Worm (Caenorhabditis elegans) whole organism, young adult: ENCODE measurements around the gene cyp-31A2.

ENCODE experiments used
- F22D6.2 ChIP-seq: sonication (generic microtip); optimal IDR thresholded peaks from 2 replicates; lab custom pipeline; 2016; ENCODE audit warnings: mild to moderate bottlenecking, missing genetic modification characterization, missing compliant biosample characterization
- K11D2.4 ChIP-seq: fragments of 200-800 bp; sonication (Bioruptor generic); IDR thresholded peaks from 2 replicates; pipeline ENCODE4 v1.3.6; 2022; ENCODE audit warnings: missing genetic modification reagents, missing genetic modification characterization, missing compliant biosample characterization
- Y53F4B.3 ChIP-seq: fragments of 200-800 bp; sonication (Bioruptor generic); IDR thresholded peaks from 2 replicates; pipeline ENCODE4 v1.3.6; 2022; ENCODE audit warnings: missing genetic modification reagents, missing genetic modification characterization, missing compliant biosample characterization
- bed-1 ChIP-seq: fragments of 200-800 bp; sonication (Bioruptor generic); IDR thresholded peaks from 2 replicates; pipeline ENCODE4 v1.3.6; 2022; ENCODE audit warnings: missing genetic modification reagents, missing genetic modification characterization, missing compliant biosample characterization
- bed-2 ChIP-seq: fragments of 200-800 bp; sonication (Bioruptor generic); IDR thresholded peaks from 2 replicates; pipeline ENCODE4 v1.3.6; 2022; ENCODE audit warnings: missing genetic modification reagents, missing genetic modification characterization, missing compliant biosample characterization
- ceh-79 ChIP-seq: sonication (generic microtip); optimal IDR thresholded peaks from 2 replicates; lab custom pipeline; 2017; ENCODE audit warnings: mild to moderate bottlenecking, missing genetic modification characterization, missing compliant biosample characterization
- hrde-1 ChIP-seq: sonication (generic microtip); optimal IDR thresholded peaks from 2 replicates; lab custom pipeline; 2016; ENCODE audit warnings: missing genetic modification characterization, mild to moderate bottlenecking, missing compliant biosample characterization, moderate library complexity, missing genotype, missing genetic modification reagents, borderline replicate concordance
- nhr-80 ChIP-seq: sonication (generic microtip); optimal IDR thresholded peaks from 2 replicates; lab custom pipeline; 2016; ENCODE audit warnings: missing genetic modification characterization, missing compliant biosample characterization
- snpc-1.1 ChIP-seq: sonication (generic microtip); optimal IDR thresholded peaks from 2 replicates; lab custom pipeline; 2017; ENCODE audit warnings: missing genetic modification characterization, mild to moderate bottlenecking, missing compliant biosample characterization, antibody characterized with exemption, moderate library complexity, missing genotype, missing genetic modification reagents; ENCODE audit not compliant: insufficient read depth
- snpc-1.3 ChIP-seq: sonication (generic microtip); optimal IDR thresholded peaks from 2 replicates; lab custom pipeline; 2017; ENCODE audit warnings: missing genetic modification characterization, mild to moderate bottlenecking, missing compliant biosample characterization, antibody characterized with exemption, moderate library complexity, missing genotype, missing genetic modification reagents; ENCODE audit not compliant: insufficient read depth
- snpc-3.4 ChIP-seq: sonication (generic microtip); optimal IDR thresholded peaks from 2 replicates; lab custom pipeline; 2017; ENCODE audit warnings: missing genetic modification characterization, mild to moderate bottlenecking, missing compliant biosample characterization, antibody characterized with exemption, moderate library complexity, missing genotype, missing genetic modification reagents
- ztf-25 ChIP-seq: fragments of 200-800 bp; sonication (Bioruptor generic); IDR thresholded peaks from 2 replicates; pipeline ENCODE4 v1.3.6; 2022; ENCODE audit warnings: missing genetic modification reagents, missing genetic modification characterization, missing compliant biosample characterization
- ztf-26 ChIP-seq: sonication (generic microtip); optimal IDR thresholded peaks from 2 replicates; lab custom pipeline; 2017; ENCODE audit warnings: missing genetic modification characterization, missing compliant biosample characterization

Gene cyp-31A2

DNA sequence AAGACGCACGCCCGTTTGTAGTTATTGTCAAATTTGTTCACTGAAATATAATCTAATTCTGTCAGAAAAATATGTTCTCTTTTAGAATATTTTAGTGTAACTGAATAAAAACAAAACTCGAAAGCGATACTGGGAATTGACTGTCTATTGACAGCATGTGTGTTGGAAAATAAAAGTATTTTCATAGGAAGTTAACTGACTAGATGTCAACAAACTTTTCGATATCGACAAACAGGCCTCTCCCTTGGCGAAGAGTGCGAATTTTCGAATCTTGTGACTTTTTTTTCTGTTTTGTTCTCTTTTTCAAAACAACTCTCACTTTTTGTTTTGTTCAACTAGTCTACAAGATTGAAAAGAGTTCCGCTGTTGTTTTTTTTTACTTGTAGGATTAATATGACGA lies 34.5 kb downstream of the cyp-31A2 start:
- TF ChIP-seq snpc-1.3 (tag; lab: Kevin White, UChicago) = no peak
- TF ChIP-seq nhr-80 = peak; percentile 31

DNA sequence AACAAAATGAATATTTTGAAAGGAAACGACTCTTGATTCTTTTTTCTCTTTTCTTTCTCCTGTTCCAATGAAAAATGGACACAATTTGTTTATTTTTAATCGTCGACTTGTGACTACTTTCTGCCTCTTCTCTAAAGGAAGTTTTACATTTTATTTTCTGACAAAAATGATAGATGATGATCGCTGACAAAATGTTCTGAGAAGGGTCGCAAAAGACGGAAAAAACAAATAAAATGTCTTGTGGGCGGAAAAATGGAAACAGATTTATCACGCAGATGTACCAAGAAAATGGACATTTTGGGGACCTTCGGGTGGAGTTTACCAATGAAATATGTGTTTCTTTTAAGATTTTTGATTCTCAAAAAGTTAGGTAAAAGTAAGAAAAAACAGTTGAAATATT lies 49.2 kb downstream of the cyp-31A2 start:
- no peak for TF ChIP-seq snpc-1.3 (tag; lab: Kevin White, UChicago)
- TF ChIP-seq ztf-26 (tag; lab: Kevin White, UChicago) = no peak
- TF ChIP-seq bed-2 (GFP tag; lab: Robert Waterston, UW) = no peak
- TF ChIP-seq F22D6.2 = no peak
- TF ChIP-seq hrde-1 (tag; lab: Kevin White, UChicago) = no peak
- TF ChIP-seq Y53F4B.3 (GFP tag; lab: Robert Waterston, UW) = no peak
- TF ChIP-seq snpc-1.1 (tag; lab: Kevin White, UChicago) = no peak
- no peak for TF ChIP-seq ceh-79 (tag; lab: Kevin White, UChicago)
- TF ChIP-seq K11D2.4 (GFP tag; lab: Robert Waterston, UW) = no peak
- TF ChIP-seq snpc-3.4 (tag; lab: Kevin White, UChicago) = no peak
- no peak for TF ChIP-seq ztf-25 (GFP tag; lab: Robert Waterston, UW)
- no peak for TF ChIP-seq bed-1 (GFP tag; lab: Robert Waterston, UW)
